Fruit fly (Drosophila melanogaster) whole organism, adult: Measurements from ENCODE around the gene RabX2.

ENCODE experiments used
- CG12768 ChIP-seq: fragments of 200-800 bp; sonication (Bioruptor generic); optimal IDR thresholded peaks from 2 replicates; lab custom pipeline; 2017; ENCODE audit warnings: missing biosample characterization, missing genetic modification characterization, mild to moderate bottlenecking, moderate library complexity, missing genetic modification reagents
- CG1620 ChIP-seq: fragments of 200-800 bp; sonication (Bioruptor generic); optimal IDR thresholded peaks from 2 replicates; lab custom pipeline; 2016; ENCODE audit warnings: missing biosample characterization, missing genetic modification characterization
- Clk ChIP-seq: fragments of 200-800 bp; sonication (Bioruptor generic); optimal IDR thresholded peaks from 2 replicates; lab custom pipeline; 2017; ENCODE audit warnings: missing biosample characterization, missing genetic modification characterization
- Hr96 ChIP-seq: fragments of 200-800 bp; sonication (Bioruptor generic); optimal IDR thresholded peaks from 2 replicates; lab custom pipeline; 2016; ENCODE audit warnings: missing biosample characterization, missing genetic modification characterization
- Mnt ChIP-seq: fragments of 200-800 bp; sonication (Bioruptor generic); optimal IDR thresholded peaks from 2 replicates; lab custom pipeline; 2016; ENCODE audit warnings: missing biosample characterization, mild to moderate bottlenecking, missing genetic modification characterization

DNA sequence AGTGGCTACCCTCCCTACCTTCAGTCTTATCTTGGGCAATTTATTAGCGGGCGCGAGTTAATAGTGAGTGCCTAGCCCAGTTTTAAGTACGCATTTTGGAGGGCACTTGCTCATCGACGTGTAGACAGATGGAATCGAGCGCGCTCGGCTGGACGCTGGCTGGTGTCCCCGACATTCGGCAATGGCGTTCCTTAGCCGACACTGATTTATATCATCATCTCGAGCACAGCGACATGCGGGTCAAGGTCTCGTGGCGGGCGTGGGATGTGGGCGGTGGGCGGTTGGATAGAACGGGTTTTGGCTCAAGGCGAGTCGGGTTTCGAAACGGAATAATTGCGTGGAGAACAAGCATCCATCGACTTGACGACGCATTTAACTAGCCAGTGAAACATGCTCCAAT lies 47.9 kb upstream of the RabX2 start:
- no peak for TF ChIP-seq CG12768 (GFP tag; lab: Kevin White, UChicago)
- TF ChIP-seq Mnt (GFP tag; lab: Kevin White, UChicago) = no peak
- no peak for TF ChIP-seq Clk (GFP tag; lab: Kevin White, UChicago)
- no peak for TF ChIP-seq CG1620 (GFP tag; lab: Kevin White, UChicago)
- TF ChIP-seq Hr96 (GFP tag; lab: Kevin White, UChicago) = no peak
